Worm (Caenorhabditis elegans) whole organism, L4/young adult: ENCODE data around the gene F11D11.22.

Experiments
- W03F9.2 ChIP-seq: fragments of 150-350 bp; optimal IDR thresholded peaks from 2 replicates; lab custom pipeline; 2014; ENCODE audit warnings: missing biosample characterization, missing genetic modification characterization
- him-1 ChIP-seq: sonication (generic microtip); optimal IDR thresholded peaks from 2 replicates; lab custom pipeline; 2016; ENCODE audit warnings: missing genotype, missing genetic modification reagents, missing genetic modification characterization, missing compliant biosample characterization

ce11 chrV:18748726-18749125 is 13.4 kb upstream of the F11D11.22 start, which contains the start of gene clec-252:
- TF ChIP-seq him-1 (tag; lab: Kevin White, UChicago) (no peak), W03F9.2 (no peak)
